Fruit fly (Drosophila melanogaster): Measurements from ENCODE around the gene RhoGAP92B.

The RhoGAP92B gene

DNA sequence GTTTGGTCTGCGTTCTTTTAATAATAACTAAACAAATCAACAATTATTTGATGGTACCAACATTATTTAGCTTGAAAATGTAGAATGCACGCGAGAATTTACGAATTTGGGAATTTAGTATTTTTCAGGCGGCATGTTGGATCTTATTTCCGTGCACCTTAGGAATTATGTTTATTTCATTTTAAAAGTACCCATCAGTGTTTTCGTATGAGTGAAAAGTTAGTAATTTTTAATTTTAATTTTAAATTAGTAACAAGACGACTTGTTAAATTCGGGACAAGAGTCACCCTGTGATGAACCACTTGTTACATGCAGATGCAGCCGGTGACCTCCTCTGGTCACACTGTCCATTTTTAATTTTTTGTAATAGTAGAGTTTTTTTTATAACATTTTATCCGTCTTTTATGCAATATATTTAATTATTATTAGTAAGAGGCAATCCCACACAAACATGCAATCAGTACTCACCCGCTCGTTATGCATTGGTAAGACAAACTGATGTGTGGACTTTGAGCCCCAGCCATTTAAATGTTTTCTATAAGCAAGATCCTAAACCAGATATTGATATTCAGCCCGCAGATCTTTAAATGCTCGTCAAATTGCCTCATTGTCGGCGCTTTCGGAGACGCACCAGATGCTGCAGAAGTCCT lies 27.4 kb upstream of the RhoGAP92B start, which contains the start of the genes CG17186 and Arc42 (continued):
- TF ChIP-seq CG15336 (GFP tag; IDR thresholded peaks at IDR 0.05) (0 out of 2 replicates have a peak, but pooled peaks have one; percentile 15), CG16779 (tag; optimal IDR thresholded peaks at IDR 0.05) (peak; percentile 62), cyc (GFP tag; optimal IDR thresholded peaks at IDR 0.05) (peak; percentile 28), CG6163 (GFP tag; IDR thresholded peaks at IDR 0.05) (no peak), CG8632 (GFP tag; optimal IDR thresholded peaks at IDR 0.05) (no peak), fd59A (GFP tag; optimal IDR thresholded peaks at IDR 0.05) (no peak), CG31627 (GFP tag; optimal IDR thresholded peaks at IDR 0.05) (peak; percentile 1), Sox15 (GFP tag; optimal IDR thresholded peaks at IDR 0.05) (no peak), CG7368 (GFP tag; optimal IDR thresholded peaks at IDR 0.05) (no peak), CG11902 (GFP tag; optimal IDR thresholded peaks at IDR 0.05) (no peak), fd85E (GFP tag; optimal IDR thresholded peaks at IDR 0.05) (no peak), topi (GFP tag; optimal IDR thresholded peaks at IDR 0.05) (peak; percentile 21), Eip78C (GFP tag) (peak; percentile 72), vri (GFP tag; optimal IDR thresholded peaks at IDR 0.05) (peak; percentile 39), lz (GFP tag; optimal IDR thresholded peaks at IDR 0.05) (peak; percentile 46), CG4318 (GFP tag; optimal IDR thresholded peaks at IDR 0.05) (no peak), Gug (GFP tag; IDR thresholded peaks at IDR 0.05) (no peak), CG11762 (GFP tag; optimal IDR thresholded peaks at IDR 0.05; ENCODE audit: insufficient read depth) (no peak), net (GFP tag; optimal IDR thresholded peaks at IDR 0.05) (peak; percentile 3), Smox (GFP tag; optimal IDR thresholded peaks at IDR 0.05) (peak; percentile 33), CG6792 (GFP tag; optimal IDR thresholded peaks at IDR 0.05) (no peak), CG3032 (tag; optimal IDR thresholded peaks at IDR 0.05) (no peak), CG34406 (GFP tag; optimal IDR thresholded peaks at IDR 0.05) (no peak), CG10631 (GFP tag; optimal IDR thresholded peaks at IDR 0.05) (no peak), Met (GFP tag; optimal IDR thresholded peaks at IDR 0.05) (peak; percentile 46), fkh (GFP tag; optimal IDR thresholded peaks at IDR 0.05) (peak; percentile 43)

- TF ChIP-seq CG16779 (tag; optimal IDR thresholded peaks at IDR 0.05): no peak
- peak; percentile 20 for TF ChIP-seq fkh (GFP tag; optimal IDR thresholded peaks at IDR 0.05)
- TF ChIP-seq CG6854 (GFP tag; optimal IDR thresholded peaks at IDR 0.05): peak; percentile 16
These were observed 25.4 kb upstream of the RhoGAP92B start, which contains the start of gene Ask1 for dm6 chr3R:19879470-19880052. Gene Ask1 (plus strand): TSS chr3R:19879719.

- TF ChIP-seq ss (GFP tag; optimal IDR thresholded peaks at IDR 0.05) (peak in 1 of 2 experiments; percentile 52), CG7368 (GFP tag; optimal IDR thresholded peaks at IDR 0.05) (peak; percentile 5), OdsH (GFP tag; optimal IDR thresholded peaks at IDR 0.05) (peak; percentile 11), CG10669 (GFP tag; optimal IDR thresholded peaks at IDR 0.05) (no peak), topi (GFP tag; optimal IDR thresholded peaks at IDR 0.05) (peak; percentile 25), Hr4 (GFP tag; optimal IDR thresholded peaks at IDR 0.05) (peak; percentile 7), net (GFP tag; optimal IDR thresholded peaks at IDR 0.05) (peak; percentile 51), acj6 (GFP tag; optimal IDR thresholded peaks at IDR 0.05) (no peak), Lpt (GFP tag; optimal IDR thresholded peaks at IDR 0.05) (no peak), CG15336 (GFP tag; IDR thresholded peaks at IDR 0.05) (peak; percentile 50), CG6854 (GFP tag; optimal IDR thresholded peaks at IDR 0.05) (peak; percentile 38), spab (GFP tag; optimal IDR thresholded peaks at IDR 0.05) (no peak), Smox (GFP tag; optimal IDR thresholded peaks at IDR 0.05) (no peak), Ets96B (tag; optimal IDR thresholded peaks at IDR 0.05) (peak; percentile 18), Blimp-1 (GFP tag; optimal IDR thresholded peaks at IDR 0.05) (no peak), eg (GFP tag; IDR thresholded peaks at IDR 0.05) (peak; percentile 50; the same call in 1 of the 3 replicates), lz (GFP tag; optimal IDR thresholded peaks at IDR 0.05) (peak; percentile 27), CG32006 (GFP tag; optimal IDR thresholded peaks at IDR 0.05) (peak; percentile 36), CG6163 (GFP tag; IDR thresholded peaks at IDR 0.05) (peak; percentile 31; the same call in 1 of the 3 replicates), salr (GFP tag; optimal IDR thresholded peaks at IDR 0.05) (no peak), CG11902 (GFP tag; optimal IDR thresholded peaks at IDR 0.05) (no peak), CG8119 (GFP tag; IDR thresholded peaks at IDR 0.05) (peak; percentile 33; the same call in 1 of the 3 replicates), vri (GFP tag; optimal IDR thresholded peaks at IDR 0.05) (peak; percentile 48), svp (GFP tag) (no peak), Eip93F (GFP tag; optimal IDR thresholded peaks at IDR 0.05) (no peak), CG11762 (GFP tag; optimal IDR thresholded peaks at IDR 0.05; ENCODE audit: insufficient read depth) (no peak), Ets21C (GFP tag; optimal IDR thresholded peaks at IDR 0.05) (no peak), esn (GFP tag; optimal IDR thresholded peaks at IDR 0.05) (peak; percentile 45), cyc (GFP tag; optimal IDR thresholded peaks at IDR 0.05) (peak; percentile 13), CG34406 (GFP tag; optimal IDR thresholded peaks at IDR 0.05) (no peak)
These were observed 24.5 kb upstream of the RhoGAP92B start for dm6 chr3R:19880431-19880939.
